Worm (Caenorhabditis elegans) whole organism, late embryonic: ENCODE measurements around the gene Y69F12A.1.
A peak's percentile ranks its signal among the peaks of the same experiment; 100 is the strongest.

Experiments
- C38D4.7 ChIP-seq: fragments of 200-800 bp; sonication (Bioruptor generic); optimal IDR thresholded peaks from 2 replicates; lab custom pipeline; 2018; ENCODE audit warnings: mild to moderate bottlenecking, missing genetic modification characterization, moderate library complexity, missing compliant biosample characterization
- F13H6.1 ChIP-seq: sonication (generic microtip); optimal IDR thresholded peaks from 2 replicates; lab custom pipeline; 2016; ENCODE audit warnings: missing genetic modification characterization, missing compliant biosample characterization
- K02D7.2 ChIP-seq: sonication (generic microtip); optimal IDR thresholded peaks from 2 replicates; lab custom pipeline; 2017; ENCODE audit warnings: mild to moderate bottlenecking, missing genetic modification characterization, missing compliant biosample characterization
- T23F11.4 ChIP-seq: fragments of 200-800 bp; sonication (Bioruptor generic); optimal IDR thresholded peaks from 2 replicates; lab custom pipeline; 2018; ENCODE audit warnings: mild to moderate bottlenecking, missing genetic modification characterization, missing compliant biosample characterization
- ahr-1 ChIP-seq: sonication (generic microtip); optimal IDR thresholded peaks from 2 replicates; lab custom pipeline; 2016; ENCODE audit warnings: missing genetic modification characterization, missing compliant biosample characterization
- ama-1 ChIP-seq: fragments of 150-350 bp; optimal IDR thresholded peaks from 2 replicates; lab custom pipeline; 2014
- ceh-14 ChIP-seq: sonication (generic microtip); optimal IDR thresholded peaks from 2 replicates; lab custom pipeline; 2016; ENCODE audit warnings: missing genotype, missing genetic modification characterization, missing compliant biosample characterization
- ceh-2 ChIP-seq: sonication (generic microtip); optimal IDR thresholded peaks from 2 replicates; lab custom pipeline; 2016; ENCODE audit warnings: missing genotype, missing genetic modification characterization, missing compliant biosample characterization
- ceh-22 ChIP-seq: sonication (generic microtip); optimal IDR thresholded peaks from 2 replicates; lab custom pipeline; 2017; ENCODE audit warnings: missing biosample characterization, missing genetic modification characterization
- ceh-30 ChIP-seq: fragments of 150-350 bp; optimal IDR thresholded peaks from 2 replicates; lab custom pipeline; 2014; ENCODE audit warnings: missing biosample characterization, missing genetic modification characterization
- ceh-45 ChIP-seq: fragments of 200-800 bp; sonication (Bioruptor generic); IDR thresholded peaks from 2 replicates; pipeline ENCODE4 v1.3.6; 2022; ENCODE audit warnings: missing genetic modification reagents, missing genetic modification characterization, missing compliant biosample characterization
- che-1 ChIP-seq: sonication (generic microtip); optimal IDR thresholded peaks from 2 replicates; lab custom pipeline; 2016; ENCODE audit warnings: mild to moderate bottlenecking, missing genetic modification characterization, missing compliant biosample characterization
- ets-4 ChIP-seq: sonication (generic microtip); optimal IDR thresholded peaks from 2 replicates; lab custom pipeline; 2016; ENCODE audit warnings: missing genetic modification characterization, missing compliant biosample characterization
- fkh-10 ChIP-seq: fragments of 150-350 bp; optimal IDR thresholded peaks from 2 replicates; lab custom pipeline; 2014; ENCODE audit warnings: missing biosample characterization, missing genetic modification reagents, missing genetic modification characterization
- hlh-15 ChIP-seq: sonication (generic microtip); optimal IDR thresholded peaks from 2 replicates; lab custom pipeline; 2016; ENCODE audit warnings: missing genetic modification characterization, missing compliant biosample characterization
- hlh-30 ChIP-seq: sonication (generic microtip); optimal IDR thresholded peaks from 2 replicates; lab custom pipeline; 2017; ENCODE audit warnings: antibody characterized with exemption, missing genetic modification characterization, missing compliant biosample characterization; ENCODE audit not compliant: insufficient read depth
- hlh-6 ChIP-seq: sonication (generic microtip); optimal IDR thresholded peaks from 2 replicates; lab custom pipeline; 2016; ENCODE audit warnings: missing genotype, missing genetic modification characterization, missing compliant biosample characterization
- hlh-8 ChIP-seq: sonication (generic microtip); optimal IDR thresholded peaks from 2 replicates; lab custom pipeline; 2016; ENCODE audit warnings: missing genotype, missing genetic modification characterization, missing compliant biosample characterization
- lim-6 ChIP-seq: sonication (generic microtip); optimal IDR thresholded peaks from 2 replicates; lab custom pipeline; 2016; ENCODE audit warnings: missing genetic modification characterization, missing compliant biosample characterization
- lin-11 ChIP-seq: fragments of 200-800 bp; sonication (Bioruptor generic); optimal IDR thresholded peaks from 2 replicates; lab custom pipeline; 2018; ENCODE audit warnings: mild to moderate bottlenecking, missing genetic modification characterization, missing compliant biosample characterization
- madf-2 ChIP-seq: sonication (generic microtip); optimal IDR thresholded peaks from 2 replicates; lab custom pipeline; 2017; ENCODE audit warnings: missing genetic modification characterization, missing compliant biosample characterization
- mec-3 ChIP-seq: sonication (generic microtip); optimal IDR thresholded peaks from 2 replicates; lab custom pipeline; 2016; ENCODE audit warnings: borderline replicate concordance, missing genetic modification characterization, missing compliant biosample characterization
- nfya-1 ChIP-seq: sonication (generic microtip); optimal IDR thresholded peaks from 2 replicates; lab custom pipeline; 2017; ENCODE audit warnings: missing genetic modification characterization, mild to moderate bottlenecking, missing compliant biosample characterization, antibody characterized with exemption, moderate library complexity
- nhr-11 ChIP-seq: fragments of 150-350 bp; optimal IDR thresholded peaks from 2 replicates; lab custom pipeline; 2014; ENCODE audit warnings: missing biosample characterization, missing genetic modification characterization
- pha-4 ChIP-seq: fragments of 150-350 bp; optimal IDR thresholded peaks from 2 replicates; lab custom pipeline; 2018; ENCODE audit warnings: missing biosample characterization, missing genetic modification reagents, missing genetic modification characterization
- ref-2 ChIP-seq: sonication (generic microtip); optimal IDR thresholded peaks from 2 replicates; lab custom pipeline; 2016; ENCODE audit warnings: missing genetic modification characterization, missing compliant biosample characterization
- rnt-1 ChIP-seq: sonication (generic microtip); optimal IDR thresholded peaks from 2 replicates; lab custom pipeline; 2016; ENCODE audit warnings: missing genetic modification characterization, missing compliant biosample characterization
- sdc-2 ChIP-seq: sonication (generic microtip); optimal IDR thresholded peaks from 2 replicates; lab custom pipeline; 2016; ENCODE audit warnings: missing genotype, missing genetic modification characterization, missing compliant biosample characterization
- sox-2 ChIP-seq: fragments of 200-800 bp; sonication (Bioruptor generic); IDR thresholded peaks from 2 replicates; pipeline ENCODE4 v1.3.6; 2022; ENCODE audit warnings: missing genetic modification reagents, missing genetic modification characterization, missing compliant biosample characterization
- syd-9 ChIP-seq: sonication (generic microtip); optimal IDR thresholded peaks from 2 replicates; lab custom pipeline; 2016; ENCODE audit warnings: mild to moderate bottlenecking, missing genetic modification characterization, moderate library complexity, missing compliant biosample characterization
- unc-3 ChIP-seq, 2 experiments: fragments of 200-800 bp in 1 of 2; sonication (Bioruptor generic) in 1 of 2; sonication (generic microtip) in 1 of 2; conservative IDR thresholded peaks in 1 of 2; optimal IDR thresholded peaks in 1 of 2; 2 replicates each; pipeline versions ENCODE4 v1.3.6 to Lab custom; 2016 to 2022; ENCODE audit warnings: missing compliant biosample characterization in 2 of 2, missing genetic modification characterization in 2 of 2, missing genetic modification reagents in 1 of 2
- unc-42 ChIP-seq: sonication (generic microtip); optimal IDR thresholded peaks from 2 replicates; lab custom pipeline; 2016; ENCODE audit warnings: missing genotype, missing genetic modification characterization, missing compliant biosample characterization
- unc-86 ChIP-seq: sonication (generic microtip); optimal IDR thresholded peaks from 2 replicates; lab custom pipeline; 2016; ENCODE audit warnings: missing genetic modification characterization, missing compliant biosample characterization
- zip-5 ChIP-seq: sonication (generic microtip); optimal IDR thresholded peaks from 2 replicates; lab custom pipeline; 2016; ENCODE audit warnings: missing genetic modification characterization, missing compliant biosample characterization

Y69F12A.1 gene

DNA sequence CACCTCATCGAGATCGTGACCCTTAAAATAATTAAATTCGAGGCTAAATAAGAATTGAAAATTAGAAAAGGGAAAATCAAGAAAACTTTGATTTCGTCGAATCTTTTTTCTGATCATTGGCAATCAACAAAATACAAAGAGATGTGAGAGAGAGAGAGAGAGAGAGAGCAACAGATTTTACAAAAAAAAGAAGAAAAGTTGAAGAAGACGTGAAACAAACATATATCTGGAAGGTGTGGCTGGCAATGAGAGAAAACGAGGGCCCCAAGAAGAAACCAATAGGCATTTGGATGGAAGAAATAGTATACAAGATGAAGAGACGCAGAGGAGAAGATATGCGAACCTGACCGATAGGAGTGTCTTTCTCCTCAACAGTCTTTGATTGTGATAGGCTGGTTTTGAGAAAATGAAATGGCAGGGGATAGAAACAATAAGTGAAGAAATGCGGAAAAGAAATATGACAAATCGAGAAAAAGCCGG lies 32.4 kb downstream of the Y69F12A.1 start, which contains the start of gene mup-4:
TSS of gene mup-4 (minus strand) at position 51 of the 480 bp plus-strand sequence.
- no peak for TF ChIP-seq che-1 (tag; lab: Kevin White, UChicago)
- peak; percentile 18 for TF ChIP-seq nfya-1 (tag; lab: Kevin White, UChicago)
- TF ChIP-seq C38D4.7 (GFP tag; lab: Kevin White, UChicago) = no peak

DNA sequence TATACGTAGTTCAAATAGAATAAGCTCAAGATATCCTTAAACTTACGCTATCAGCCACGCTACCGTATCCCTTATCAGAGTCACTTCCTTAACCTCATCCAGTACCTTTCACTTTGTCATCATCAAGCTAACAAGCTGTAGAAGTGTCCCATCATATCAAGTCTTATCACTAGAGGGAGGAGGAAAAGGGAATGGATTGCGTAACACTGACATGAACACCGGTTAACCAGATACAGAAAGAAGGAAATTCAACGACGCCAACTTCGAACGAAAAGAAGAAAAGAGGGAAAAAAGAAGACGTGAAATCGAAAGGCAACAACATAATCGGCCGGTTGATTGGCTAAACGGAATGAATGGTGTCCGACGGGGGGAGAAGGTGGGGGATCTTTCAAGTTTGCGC lies 33.3 kb downstream of the Y69F12A.1 start:
- TF ChIP-seq ref-2 (tag; lab: Kevin White, UChicago) (peak; percentile 33), unc-42 (tag; lab: Kevin White, UChicago) (no peak)

DNA sequence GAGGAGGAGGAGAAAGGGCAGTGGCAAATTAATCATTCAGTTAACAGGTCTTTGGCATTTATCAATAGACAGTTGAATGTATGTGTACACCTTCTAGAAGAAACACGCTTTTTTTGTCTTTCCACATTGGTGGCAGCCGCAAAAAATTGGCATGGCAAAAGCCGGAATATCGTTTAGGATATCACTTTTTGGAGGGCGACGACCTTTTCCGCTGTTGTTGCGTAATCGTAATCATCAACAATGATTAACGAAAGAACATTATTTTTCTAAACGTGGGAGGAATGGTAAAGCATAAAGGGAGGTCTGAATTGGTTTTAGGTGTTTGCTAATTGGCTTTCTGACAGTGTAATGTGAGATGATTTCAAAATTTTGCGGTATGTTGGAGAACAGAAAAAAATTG lies 35.2 kb downstream of the Y69F12A.1 start:
- TF ChIP-seq fkh-10 (no peak), hlh-15 (no peak), hlh-8 (no peak), syd-9 (no peak), T23F11.4 (no peak), mec-3 (no peak), ceh-22 (tag; lab: Kevin White, UChicago) (no peak), rnt-1 (tag; lab: Kevin White, UChicago) (no peak), lin-11 (tag; lab: Kevin White, UChicago) (no peak), ceh-45 (GFP tag; lab: Robert Waterston, UW) (no peak), unc-86 (tag; lab: Kevin White, UChicago) (no peak), hlh-30 (no peak), ceh-2 (no peak), pha-4 (tag; lab: Kevin White, UChicago) (no peak), ets-4 (no peak), F13H6.1 (tag; lab: Kevin White, UChicago) (no peak)

DNA sequence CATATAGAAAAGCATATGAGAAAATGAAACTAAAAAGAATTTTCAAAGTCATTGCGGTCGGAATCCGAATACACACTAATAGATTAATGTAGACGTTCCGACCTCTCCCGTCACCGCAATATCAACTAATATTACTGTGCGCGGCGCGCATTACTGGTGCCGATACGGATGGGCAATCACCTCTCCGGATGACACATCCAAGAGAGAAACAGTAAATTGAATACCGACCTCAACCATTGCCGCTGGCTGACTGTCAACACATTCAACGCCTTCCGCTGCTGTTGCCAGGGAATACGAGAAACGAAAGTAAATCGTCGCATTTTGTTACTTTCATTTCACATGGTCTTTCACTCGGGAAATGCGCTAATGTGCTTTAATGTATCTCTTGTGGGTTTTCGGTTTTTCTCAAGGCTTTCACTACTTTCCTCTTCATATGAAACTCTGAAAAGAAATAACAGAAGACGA lies 38.1 kb downstream of the Y69F12A.1 start:
- TF ChIP-seq nfya-1 (tag; lab: Kevin White, UChicago) (no peak), ama-1 (lab: Kevin White, UChicago) (peak; percentile 51)
- TF ChIP-seq, all 69 proteins: peak for 1

DNA sequence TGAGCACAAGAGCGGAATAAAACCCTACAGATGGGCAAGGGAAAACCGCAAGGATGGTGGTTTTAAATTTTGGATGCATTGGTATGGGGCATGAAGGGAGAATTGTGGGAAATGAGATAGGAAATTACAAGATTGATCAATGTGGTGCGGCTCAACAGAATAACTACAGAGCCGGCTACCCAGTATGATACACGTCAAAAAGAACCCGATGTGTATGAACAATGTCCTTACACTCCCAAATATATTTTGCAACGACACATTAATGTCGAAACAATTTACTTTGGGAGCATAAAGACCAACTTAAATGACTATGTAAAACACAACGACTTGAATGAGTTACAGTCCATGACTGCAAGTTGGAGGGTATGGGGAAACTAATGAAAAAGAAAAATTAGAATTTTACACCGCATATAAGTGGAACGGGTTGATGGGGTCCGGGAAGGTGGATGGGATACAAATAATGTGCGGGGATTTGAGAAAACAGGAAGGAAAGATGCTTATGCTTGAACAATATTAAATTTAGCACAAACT lies 38.9 kb downstream of the Y69F12A.1 start:
- TF ChIP-seq nhr-11 (no peak), ceh-30 (tag; lab: Kevin White, UChicago) (no peak), hlh-6 (tag; lab: Kevin White, UChicago) (no peak), unc-3 (GFP tag; conservative IDR thresholded peaks at IDR 0.05; lab: Robert Waterston, UW) (no peak), unc-3 (tag; optimal IDR thresholded peaks at IDR 0.05; lab: Kevin White, UChicago) (no peak), sdc-2 (tag; lab: Kevin White, UChicago) (no peak), lim-6 (tag; lab: Kevin White, UChicago) (no peak), madf-2 (tag; lab: Kevin White, UChicago) (no peak)
- TF ChIP-seq, all 69 proteins: peak for 0

DNA sequence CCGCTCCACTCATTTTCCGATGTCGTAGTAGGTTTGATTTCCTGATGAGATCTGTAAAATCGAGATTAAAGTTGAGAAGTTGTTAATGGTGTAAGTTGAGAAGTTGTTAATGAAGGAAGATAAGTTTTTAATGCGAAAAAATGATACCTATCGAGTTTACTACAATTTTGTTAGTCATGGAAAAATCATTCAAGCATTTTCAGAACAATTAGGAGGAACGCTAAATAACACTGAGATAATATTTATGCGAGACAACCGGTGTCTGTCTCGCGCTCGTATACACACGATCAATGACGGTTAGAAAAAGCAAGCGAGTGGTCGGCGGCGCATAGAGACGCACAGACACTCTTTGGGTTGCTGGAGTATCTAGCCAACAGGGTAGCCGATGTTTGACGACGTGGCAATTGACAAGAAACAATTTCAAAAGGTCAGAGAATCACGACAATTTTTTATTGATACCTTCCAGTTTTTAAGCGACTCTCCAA lies 41.1 kb downstream of the Y69F12A.1 start, which contains the start of gene cgh-1:
TSS of gene cgh-1 (minus strand) at position 51 of the 485 bp plus-strand sequence.
- TF ChIP-seq zip-5 (tag; lab: Kevin White, UChicago) (no peak), sox-2 (GFP tag; lab: Robert Waterston, UW) (no peak), ceh-14 (tag; lab: Kevin White, UChicago) (no peak), sdc-2 (tag; lab: Kevin White, UChicago) (no peak), ahr-1 (tag; lab: Kevin White, UChicago) (no peak), mec-3 (no peak), K02D7.2 (tag; lab: Kevin White, UChicago) (no peak)
